Worm (Caenorhabditis elegans) whole organism, young adult: ENCODE data around the gene F16G10.14.

Source experiments
- B0261.1 ChIP-seq: sonication (generic microtip); optimal IDR thresholded peaks from 2 replicates; lab custom pipeline; 2016; ENCODE audit warnings: mild to moderate bottlenecking, missing genetic modification characterization, moderate library complexity, missing compliant biosample characterization
- B0336.3 ChIP-seq: fragments of 200-800 bp; sonication (Bioruptor generic); IDR thresholded peaks from 2 replicates; pipeline ENCODE4 v1.3.6; 2022; ENCODE audit warnings: missing genetic modification characterization, missing compliant biosample characterization
- C06A6.2 ChIP-seq: fragments of 200-800 bp; sonication (Bioruptor generic); conservative IDR thresholded peaks from 2 replicates; pipeline ENCODE4 v1.3.6; 2022; ENCODE audit warnings: missing genetic modification characterization, missing compliant biosample characterization
- C17E4.6 ChIP-seq: fragments of 200-800 bp; sonication (Bioruptor generic); IDR thresholded peaks from 2 replicates; pipeline ENCODE4 v1.3.6; 2022; ENCODE audit warnings: missing genetic modification reagents, missing genetic modification characterization, missing compliant biosample characterization
- F10E7.11 ChIP-seq: sonication (generic microtip); optimal IDR thresholded peaks from 2 replicates; lab custom pipeline; 2017; ENCODE audit warnings: mild to moderate bottlenecking, missing genetic modification characterization, moderate library complexity, missing compliant biosample characterization
- F37B4.10 ChIP-seq: fragments of 200-800 bp; sonication (Bioruptor generic); IDR thresholded peaks from 2 replicates; pipeline ENCODE4 v1.3.6; 2022; ENCODE audit warnings: missing genetic modification characterization, missing compliant biosample characterization
- F49E8.2 ChIP-seq: sonication (generic microtip); optimal IDR thresholded peaks from 3 replicates; lab custom pipeline; 2017; ENCODE audit warnings: missing genetic modification characterization, mild to moderate bottlenecking, missing compliant biosample characterization, antibody characterized with exemption, moderate library complexity; ENCODE audit not compliant: insufficient read depth
- T07F8.4 ChIP-seq: sonication (generic microtip); optimal IDR thresholded peaks from 2 replicates; lab custom pipeline; 2016; ENCODE audit warnings: mild to moderate bottlenecking, missing genetic modification characterization, moderate library complexity, missing compliant biosample characterization
- T26A5.8 ChIP-seq: sonication (generic microtip); optimal IDR thresholded peaks from 2 replicates; lab custom pipeline; 2016; ENCODE audit warnings: missing genetic modification characterization, missing compliant biosample characterization
- Y53F4B.3 ChIP-seq: fragments of 200-800 bp; sonication (Bioruptor generic); IDR thresholded peaks from 2 replicates; pipeline ENCODE4 v1.3.6; 2022; ENCODE audit warnings: missing genetic modification reagents, missing genetic modification characterization, missing compliant biosample characterization
- Y56A3A.18 ChIP-seq: fragments of 200-800 bp; sonication (Bioruptor generic); IDR thresholded peaks from 2 replicates; pipeline ENCODE4 v1.3.6; 2022; ENCODE audit warnings: missing genetic modification reagents, missing genetic modification characterization, missing compliant biosample characterization
- Y95B8A.8 ChIP-seq: fragments of 200-800 bp; sonication (Bioruptor generic); IDR thresholded peaks from 2 replicates; pipeline ENCODE4 v1.3.6; 2022; ENCODE audit warnings: missing genetic modification reagents, missing genetic modification characterization, missing compliant biosample characterization
- bed-1 ChIP-seq: fragments of 200-800 bp; sonication (Bioruptor generic); IDR thresholded peaks from 2 replicates; pipeline ENCODE4 v1.3.6; 2022; ENCODE audit warnings: missing genetic modification reagents, missing genetic modification characterization, missing compliant biosample characterization
- bed-2 ChIP-seq: fragments of 200-800 bp; sonication (Bioruptor generic); IDR thresholded peaks from 2 replicates; pipeline ENCODE4 v1.3.6; 2022; ENCODE audit warnings: missing genetic modification reagents, missing genetic modification characterization, missing compliant biosample characterization
- ceh-100 ChIP-seq: fragments of 200-800 bp; sonication (Bioruptor generic); IDR thresholded peaks from 2 replicates; pipeline ENCODE4 v1.3.6; 2022; ENCODE audit warnings: missing genetic modification reagents, missing genetic modification characterization, missing compliant biosample characterization
- dpff-1 ChIP-seq: sonication (generic microtip); optimal IDR thresholded peaks from 2 replicates; lab custom pipeline; 2017; ENCODE audit warnings: mild to moderate bottlenecking, missing genetic modification characterization, missing compliant biosample characterization
- egl-44 ChIP-seq: fragments of 200-800 bp; sonication (Bioruptor generic); IDR thresholded peaks from 2 replicates; pipeline ENCODE4 v1.3.6; 2022; ENCODE audit warnings: missing genetic modification reagents, missing genetic modification characterization, missing compliant biosample characterization
- fkh-3 ChIP-seq: sonication (generic microtip); optimal IDR thresholded peaks from 2 replicates; lab custom pipeline; 2016; ENCODE audit warnings: mild to moderate bottlenecking, missing genetic modification characterization, missing compliant biosample characterization
- gei-17 ChIP-seq: fragments of 200-800 bp; sonication (Bioruptor generic); optimal IDR thresholded peaks from 2 replicates; lab custom pipeline; 2018; ENCODE audit warnings: mild to moderate bottlenecking, missing genetic modification characterization, missing compliant biosample characterization
- hlh-26 ChIP-seq: fragments of 200-800 bp; sonication (Bioruptor generic); conservative IDR thresholded peaks from 2 replicates; pipeline ENCODE4 v1.3.6; 2022; ENCODE audit warnings: missing genetic modification reagents, missing genetic modification characterization, missing compliant biosample characterization
- hmg-20 ChIP-seq: fragments of 200-800 bp; sonication (Bioruptor generic); IDR thresholded peaks from 2 replicates; pipeline ENCODE4 v1.3.6; 2022; ENCODE audit warnings: missing genetic modification reagents, missing genetic modification characterization, missing compliant biosample characterization
- let-607 ChIP-seq, 2 experiments: fragments of 200-800 bp in 1 of 2; sonication (Bioruptor generic) in 1 of 2; sonication (generic microtip) in 1 of 2; optimal IDR thresholded peaks; 2 replicates each; lab custom pipeline; 2016 to 2018; ENCODE audit warnings: mild to moderate bottlenecking in 2 of 2, missing compliant biosample characterization in 2 of 2, missing genetic modification characterization in 2 of 2, moderate library complexity in 2 of 2, missing genotype in 1 of 2
- lin-35 ChIP-seq, 3 experiments: fragments of 150-350 bp in 2 of 3; sonication (generic microtip) in 1 of 3; optimal IDR thresholded peaks; 2 replicates each; lab custom pipeline; 2014 to 2018; ENCODE audit warnings: missing biosample characterization in 3 of 3, missing genetic modification characterization in 3 of 3, missing genetic modification reagents in 3 of 3
- lin-54 ChIP-seq: fragments of 200-800 bp; sonication (Bioruptor generic); optimal IDR thresholded peaks from 2 replicates; lab custom pipeline; 2018; ENCODE audit warnings: mild to moderate bottlenecking, missing genetic modification characterization, missing compliant biosample characterization
- madf-6 ChIP-seq: fragments of 200-800 bp; sonication (Bioruptor generic); IDR thresholded peaks from 2 replicates; pipeline ENCODE4 v1.3.6; 2022; ENCODE audit warnings: missing genetic modification reagents, missing genetic modification characterization, missing compliant biosample characterization
- rcor-1 ChIP-seq: fragments of 200-800 bp; sonication (Bioruptor generic); IDR thresholded peaks from 2 replicates; pipeline ENCODE4 v1.3.6; 2022; ENCODE audit warnings: missing genetic modification reagents, missing genetic modification characterization, missing compliant biosample characterization
- rec-8 ChIP-seq, 2 experiments: sonication (generic microtip); optimal IDR thresholded peaks; 2 replicates each; lab custom pipeline; 2016; ENCODE audit warnings: mild to moderate bottlenecking in 2 of 2, missing genetic modification characterization in 2 of 2, missing genetic modification reagents in 2 of 2, missing genotype in 2 of 2, missing biosample characterization in 1 of 2, missing compliant biosample characterization in 1 of 2, moderate library complexity in 1 of 2
- snpc-1.3 ChIP-seq: sonication (generic microtip); optimal IDR thresholded peaks from 2 replicates; lab custom pipeline; 2017; ENCODE audit warnings: missing genetic modification characterization, mild to moderate bottlenecking, missing compliant biosample characterization, antibody characterized with exemption, moderate library complexity, missing genotype, missing genetic modification reagents; ENCODE audit not compliant: insufficient read depth
- somi-1 ChIP-seq: fragments of 200-800 bp; sonication (Bioruptor generic); optimal IDR thresholded peaks from 2 replicates; lab custom pipeline; 2018; ENCODE audit warnings: mild to moderate bottlenecking, missing genetic modification characterization, missing compliant biosample characterization
- tbx-9 ChIP-seq: sonication (generic microtip); optimal IDR thresholded peaks from 2 replicates; lab custom pipeline; 2016; ENCODE audit warnings: borderline replicate concordance, missing genetic modification characterization, inconsistent platforms, missing compliant biosample characterization
- zfh-2 ChIP-seq: fragments of 200-800 bp; sonication (Bioruptor generic); conservative IDR thresholded peaks from 2 replicates; pipeline ENCODE4 v1.3.6; 2022; ENCODE audit warnings: missing genetic modification reagents, missing genetic modification characterization, missing compliant biosample characterization
- ztf-25 ChIP-seq: fragments of 200-800 bp; sonication (Bioruptor generic); IDR thresholded peaks from 2 replicates; pipeline ENCODE4 v1.3.6; 2022; ENCODE audit warnings: missing genetic modification reagents, missing genetic modification characterization, missing compliant biosample characterization

Gene F16G10.14

ce11 chrII:2368956-2369355 is 29.8 kb downstream of the F16G10.14 start, which contains the start of gene hpo-25:
Gene hpo-25 (plus strand): TSS chrII:2369256.
- TF ChIP-seq C17E4.6 (GFP tag; lab: Robert Waterston, UW) (no peak), Y95B8A.8 (GFP tag; lab: Robert Waterston, UW) (no peak), lin-35 (GFP tag; optimal IDR thresholded peaks at IDR 0.05; lab: Kevin White, UChicago) (no peak), Y53F4B.3 (GFP tag; lab: Robert Waterston, UW) (no peak), ztf-25 (GFP tag; lab: Robert Waterston, UW) (no peak), rcor-1 (GFP tag; lab: Robert Waterston, UW) (no peak), B0261.1 (tag; lab: Kevin White, UChicago) (no peak), tbx-9 (tag; lab: Kevin White, UChicago) (no peak), lin-54 (GFP tag; lab: Kevin White, UChicago) (no peak), fkh-3 (tag; lab: Kevin White, UChicago) (no peak), zfh-2 (no peak), F10E7.11 (tag; lab: Kevin White, UChicago) (no peak), C06A6.2 (GFP tag; lab: Robert Waterston, UW) (no peak), rec-8 (tag; optimal IDR thresholded peaks at IDR 0.05; lab: Kevin White, UChicago) (no peak)

- TF ChIP-seq let-607 (tag; optimal IDR thresholded peaks at IDR 0.05; lab: Kevin White, UChicago) (no peak), egl-44 (GFP tag; lab: Robert Waterston, UW) (no peak), B0336.3 (GFP tag; lab: Robert Waterston, UW) (no peak), dpff-1 (tag; lab: Kevin White, UChicago) (no peak), T26A5.8 (no peak), snpc-1.3 (tag; lab: Kevin White, UChicago) (no peak), bed-1 (GFP tag; lab: Robert Waterston, UW) (no peak), somi-1 (GFP tag; lab: Kevin White, UChicago) (no peak), bed-2 (GFP tag; lab: Robert Waterston, UW) (no peak), F49E8.2 (tag; lab: Kevin White, UChicago) (no peak), gei-17 (GFP tag; lab: Kevin White, UChicago) (no peak), madf-6 (no peak), T07F8.4 (no peak), hlh-26 (GFP tag; lab: Robert Waterston, UW) (no peak), Y56A3A.18 (no peak)
- TF ChIP-seq, all 124 proteins: peak for 0
Observed at ce11 chrII:2366623-2367365, 32.0 kb downstream of the F16G10.14 start, which contains the start of the genes F43C11.12 and F16G10.5. Gene F43C11.12 (minus strand): TSS chrII:2366723. Gene F16G10.5 (plus strand): TSS chrII:2367315.

ce11 chrII:2363673-2364072 is 35.1 kb downstream of the F16G10.14 start, which contains the start of gene F43C11.11:
Gene F43C11.11 (minus strand): TSS chrII:2363773.
- TF ChIP-seq gei-17 (GFP tag; lab: Kevin White, UChicago), result no peak
- TF ChIP-seq ceh-100 (GFP tag; lab: Robert Waterston, UW), result no peak
- TF ChIP-seq F37B4.10 (GFP tag; lab: Robert Waterston, UW), result no peak
- no peak for TF ChIP-seq hmg-20
- TF ChIP-seq tbx-9 (tag; lab: Kevin White, UChicago), result no peak
